Fruit fly (Drosophila melanogaster) whole organism, embryonic: Measurements from ENCODE around the gene Acf.

Experiments
- Atf3 ChIP-seq: fragments of 200-800 bp; sonication (Bioruptor generic); optimal IDR thresholded peaks from 3 replicates; lab custom pipeline; 2016; ENCODE audit warnings: missing biosample characterization, missing genetic modification characterization
- B-H2 ChIP-seq: fragments of 200-800 bp; sonication (Bioruptor generic); optimal IDR thresholded peaks from 2 replicates; lab custom pipeline; 2018; ENCODE audit warnings: missing biosample characterization, mild to moderate bottlenecking, missing genetic modification characterization
- BEAF-32 ChIP-seq: fragments of 200-800 bp; sonication (Bioruptor generic); optimal IDR thresholded peaks from 3 replicates; lab custom pipeline; 2017; ENCODE audit warnings: missing biosample characterization, missing genetic modification characterization, mild to moderate bottlenecking, moderate library complexity, missing genetic modification reagents
- CG10431 ChIP-seq: fragments of 200-800 bp; sonication (Bioruptor generic); optimal IDR thresholded peaks from 3 replicates; lab custom pipeline; 2018; ENCODE audit warnings: missing biosample characterization, mild to moderate bottlenecking, missing genetic modification characterization
- CG11695 ChIP-seq: fragments of 200-800 bp; sonication (Bioruptor generic); IDR thresholded peaks from 3 replicates; pipeline ENCODE4 v1.3.6; 2022; ENCODE audit warnings: missing biosample characterization, missing genetic modification characterization
- CG11696 ChIP-seq: fragments of 200-800 bp; sonication (Bioruptor generic); IDR thresholded peaks from 2 replicates; pipeline ENCODE4 v1.3.6; 2022; ENCODE audit warnings: missing biosample characterization, missing genetic modification characterization
- CG12071 ChIP-seq: fragments of 200-800 bp; sonication (Bioruptor generic); optimal IDR thresholded peaks from 3 replicates; lab custom pipeline; 2018; ENCODE audit warnings: missing biosample characterization, mild to moderate bottlenecking, missing genetic modification characterization
- CG13775 ChIP-seq: fragments of 200-800 bp; sonication (Bioruptor generic); optimal IDR thresholded peaks from 3 replicates; lab custom pipeline; 2017; ENCODE audit warnings: missing biosample characterization, mild to moderate bottlenecking, missing genetic modification characterization
- CG1602 ChIP-seq: fragments of 200-800 bp; sonication (Bioruptor generic); optimal IDR thresholded peaks from 3 replicates; lab custom pipeline; 2016; ENCODE audit warnings: missing biosample characterization, missing genetic modification characterization
- CG18011 ChIP-seq: fragments of 200-800 bp; sonication (Bioruptor generic); optimal IDR thresholded peaks from 2 replicates; lab custom pipeline; 2017; ENCODE audit warnings: missing biosample characterization, missing genetic modification characterization, mild to moderate bottlenecking, moderate library complexity, missing genotype
- CG18262 ChIP-seq: fragments of 200-800 bp; optimal IDR thresholded peaks from 3 replicates; lab custom pipeline; 2019; ENCODE audit warnings: missing biosample characterization, mild to moderate bottlenecking, missing genetic modification characterization, moderate library complexity
- CG18764 ChIP-seq: fragments of 200-800 bp; sonication (Bioruptor generic); optimal IDR thresholded peaks from 3 replicates; lab custom pipeline; 2016; ENCODE audit warnings: missing biosample characterization, missing genetic modification characterization
- CG31224 ChIP-seq: fragments of 200-800 bp; sonication (Bioruptor generic); IDR thresholded peaks from 2 replicates; pipeline ENCODE4 v1.3.6; 2022; ENCODE audit warnings: missing biosample characterization, missing genetic modification characterization
- CG3995 ChIP-seq: fragments of 200-800 bp; sonication (Bioruptor generic); optimal IDR thresholded peaks from 3 replicates; lab custom pipeline; 2016; ENCODE audit warnings: missing biosample characterization, missing genetic modification characterization
- CG4404 ChIP-seq: fragments of 200-800 bp; sonication (Bioruptor generic); IDR thresholded peaks from 2 replicates; pipeline ENCODE4 v1.3.6; 2022; ENCODE audit warnings: missing biosample characterization, missing genetic modification characterization
- CG6813 ChIP-seq: fragments of 200-800 bp; sonication (Bioruptor generic); optimal IDR thresholded peaks from 2 replicates; lab custom pipeline; 2017; ENCODE audit warnings: missing biosample characterization, missing genetic modification characterization, mild to moderate bottlenecking, moderate library complexity, missing genetic modification reagents
- CG8290 ChIP-seq, 3 experiments: fragments of 200-800 bp; sonication (Bioruptor generic); optimal IDR thresholded peaks; 2 replicates each; lab custom pipeline; 2016 to 2019; ENCODE audit warnings: missing biosample characterization in 3 of 3, missing genetic modification characterization in 3 of 3, mild to moderate bottlenecking in 2 of 3, moderate library complexity in 1 of 3
- CG8388 ChIP-seq: fragments of 200-800 bp; sonication (Bioruptor generic); optimal IDR thresholded peaks from 2 replicates; lab custom pipeline; 2019; ENCODE audit warnings: missing biosample characterization, mild to moderate bottlenecking, missing genetic modification characterization, moderate library complexity
- CG9932 ChIP-seq: fragments of 200-800 bp; sonication (Bioruptor generic); IDR thresholded peaks from 2 replicates; pipeline ENCODE4 v1.3.6; 2022; ENCODE audit warnings: missing biosample characterization, missing genetic modification characterization
- CTCF ChIP-seq: fragments of 200-800 bp; sonication (Bioruptor generic); optimal IDR thresholded peaks from 2 replicates; lab custom pipeline; 2017; ENCODE audit warnings: missing biosample characterization, mild to moderate bottlenecking, missing genetic modification characterization, moderate library complexity
- Camta ChIP-seq: fragments of 200-800 bp; sonication (Bioruptor generic); optimal IDR thresholded peaks from 2 replicates; lab custom pipeline; 2016; ENCODE audit warnings: missing biosample characterization, missing genetic modification characterization
- D ChIP-seq, 2 experiments: fragments of 200-800 bp in 1 of 2; fragments of >200 bp in 1 of 2; sonication (Bioruptor generic) in 1 of 2; optimal IDR thresholded peaks; 2 replicates in 1 of 2; 3 replicates in 1 of 2; lab custom pipeline; 2017; ENCODE audit warnings: mild to moderate bottlenecking in 1 of 2, missing biosample characterization in 1 of 2, missing genetic modification characterization in 1 of 2, missing genetic modification reagents in 1 of 2
- Dek ChIP-seq: fragments of 200-800 bp; sonication (Bioruptor generic); optimal IDR thresholded peaks from 3 replicates; lab custom pipeline; 2019; ENCODE audit warnings: missing biosample characterization, mild to moderate bottlenecking, missing genetic modification characterization, moderate library complexity
- Doc3 ChIP-seq: fragments of 200-800 bp; sonication (Bioruptor generic); IDR thresholded peaks from 3 replicates; pipeline ENCODE4 v1.3.6; 2022; ENCODE audit warnings: missing biosample characterization, missing genetic modification characterization; ENCODE audit not compliant: partially characterized antibody
- H2.0 ChIP-seq: fragments of 200-800 bp; sonication (Bioruptor generic); IDR thresholded peaks from 2 replicates; pipeline ENCODE4 v1.3.6; 2022; ENCODE audit warnings: missing biosample characterization, missing genetic modification characterization
- HHEX ChIP-seq: fragments of 200-800 bp; sonication (Bioruptor generic); optimal IDR thresholded peaks from 3 replicates; lab custom pipeline; 2017; ENCODE audit warnings: missing biosample characterization, mild to moderate bottlenecking, missing genetic modification characterization, missing genetic modification reagents
- HLH3B ChIP-seq: fragments of 200-800 bp; sonication (Bioruptor generic); IDR thresholded peaks from 2 replicates; pipeline ENCODE4 v1.3.6; 2022; ENCODE audit warnings: missing biosample characterization, missing genetic modification characterization
- Jarid2 ChIP-seq: fragments of 200-800 bp; sonication (Bioruptor generic); optimal IDR thresholded peaks from 3 replicates; lab custom pipeline; 2017; ENCODE audit warnings: mild to moderate bottlenecking, missing biosample characterization, missing genetic modification reagents, missing genetic modification characterization
- Mes4 ChIP-seq: fragments of 200-800 bp; sonication (Bioruptor generic); optimal IDR thresholded peaks from 2 replicates; lab custom pipeline; 2016; ENCODE audit warnings: missing biosample characterization, missing genetic modification characterization
- Ptx1 ChIP-seq: fragments of 200-800 bp; sonication (Bioruptor generic); IDR thresholded peaks from 2 replicates; pipeline ENCODE4 v1.3.6; 2022; ENCODE audit warnings: missing biosample characterization, missing genetic modification characterization
- Xbp1 ChIP-seq: fragments of 200-800 bp; sonication (Bioruptor generic); optimal IDR thresholded peaks from 3 replicates; lab custom pipeline; 2016; ENCODE audit warnings: missing biosample characterization, mild to moderate bottlenecking, missing genetic modification characterization
- az2 ChIP-seq: fragments of 200-800 bp; sonication (Bioruptor generic); optimal IDR thresholded peaks from 3 replicates; lab custom pipeline; 2016; ENCODE audit warnings: missing biosample characterization, missing genetic modification characterization
- bcd ChIP-seq: fragments of 200-800 bp; sonication (Bioruptor generic); optimal IDR thresholded peaks from 2 replicates; lab custom pipeline; 2017; ENCODE audit warnings: missing biosample characterization, mild to moderate bottlenecking, missing genetic modification characterization
- cato ChIP-seq: fragments of 200-800 bp; sonication (Bioruptor generic); optimal IDR thresholded peaks from 2 replicates; lab custom pipeline; 2016; ENCODE audit warnings: missing biosample characterization, missing genetic modification characterization, borderline replicate concordance
- disco-r ChIP-seq: fragments of 200-800 bp; sonication (Bioruptor generic); optimal IDR thresholded peaks from 2 replicates; lab custom pipeline; 2016; ENCODE audit warnings: missing biosample characterization, missing genetic modification characterization
- eyg ChIP-seq: fragments of 200-800 bp; sonication (Bioruptor generic); optimal IDR thresholded peaks from 3 replicates; lab custom pipeline; 2016; ENCODE audit warnings: missing biosample characterization, missing genetic modification characterization
- nmo ChIP-seq: fragments of 200-800 bp; sonication (Bioruptor generic); optimal IDR thresholded peaks from 2 replicates; lab custom pipeline; 2018; ENCODE audit warnings: missing biosample characterization, mild to moderate bottlenecking, missing genetic modification characterization, moderate library complexity
- pan ChIP-seq, 4 experiments: fragments of >200 bp in 3 of 4; fragments of 200-800 bp in 1 of 4; sonication (Bioruptor generic) in 1 of 4; optimal IDR thresholded peaks in 3 of 4; IDR thresholded peaks in 1 of 4; 2 replicates each; pipeline versions ENCODE4 v1.3.6 to Lab custom; 2017 to 2022; ENCODE audit warnings: missing biosample characterization in 2 of 4, missing genetic modification characterization in 2 of 4, mixed read lengths in 1 of 4
- phol ChIP-seq: fragments of 200-800 bp; sonication (Bioruptor generic); optimal IDR thresholded peaks from 3 replicates; lab custom pipeline; 2018; ENCODE audit warnings: missing biosample characterization, mild to moderate bottlenecking, missing genetic modification characterization, moderate library complexity
- sc ChIP-seq, 3 experiments: fragments of >200 bp in 2 of 3; fragments of 200-800 bp in 1 of 3; sonication (Bioruptor generic) in 1 of 3; optimal IDR thresholded peaks; 2 replicates in 2 of 3; 3 replicates in 1 of 3; lab custom pipeline; 2017; ENCODE audit warnings: mild to moderate bottlenecking in 1 of 3, missing biosample characterization in 1 of 3, missing genetic modification characterization in 1 of 3, missing genetic modification reagents in 1 of 3
- slou ChIP-seq: fragments of 200-800 bp; sonication (Bioruptor generic); optimal IDR thresholded peaks from 3 replicates; lab custom pipeline; 2016; ENCODE audit warnings: missing biosample characterization, missing genetic modification characterization
- tap ChIP-seq: fragments of 200-800 bp; optimal IDR thresholded peaks from 3 replicates; lab custom pipeline; 2019; ENCODE audit warnings: missing biosample characterization, mild to moderate bottlenecking, missing genetic modification characterization, moderate library complexity
- tll ChIP-seq, 2 experiments: fragments of 200-800 bp in 1 of 2; fragments of >200 bp in 1 of 2; sonication (Bioruptor generic) in 1 of 2; optimal IDR thresholded peaks; 2 replicates each; lab custom pipeline; 2017 to 2019; ENCODE audit warnings: missing biosample characterization in 2 of 2, missing genetic modification characterization in 2 of 2, mild to moderate bottlenecking in 1 of 2, moderate library complexity in 1 of 2
- toy ChIP-seq: fragments of 200-800 bp; sonication (Bioruptor generic); IDR thresholded peaks from 2 replicates; pipeline ENCODE4 v1.3.6; 2022; ENCODE audit warnings: missing biosample characterization, missing genetic modification characterization
- trem ChIP-seq: fragments of 200-800 bp; optimal IDR thresholded peaks from 3 replicates; lab custom pipeline; 2019; ENCODE audit warnings: missing biosample characterization, mild to moderate bottlenecking, missing genetic modification characterization, moderate library complexity

The Acf gene

dm6 chr3R:31794457-31794856, 676 bp downstream of the Acf start (continued):
- no peak for TF ChIP-seq Jarid2 (GFP tag; lab: Kevin White, UChicago)
- no peak for TF ChIP-seq CG18011 (GFP tag; lab: Kevin White, UChicago)

DNA sequence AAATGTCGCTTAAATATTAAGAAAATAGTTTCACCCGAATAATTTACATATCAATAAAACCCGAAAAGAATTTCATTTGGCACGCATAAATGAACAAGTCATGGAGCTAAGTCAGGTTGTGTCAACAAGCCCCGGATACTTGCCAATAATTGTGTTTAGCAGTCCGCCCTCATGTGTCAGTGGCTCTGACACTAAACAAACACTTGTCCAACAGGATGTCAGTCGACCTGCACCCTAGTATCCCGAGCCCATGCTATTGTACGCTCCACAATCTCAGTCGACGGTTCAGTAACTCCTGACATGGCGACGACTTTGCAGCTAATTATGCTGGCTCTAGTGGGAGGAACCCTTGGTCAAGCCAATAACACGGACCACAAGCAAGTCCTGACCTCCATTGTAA, 6.9 kb downstream of the Acf start, which contains the start of gene Ir100a:
Gene Ir100a (plus strand): TSS at position 301 of the 400 bp plus-strand sequence.
- TF ChIP-seq disco-r (GFP tag; lab: Kevin White, UChicago) = no peak
- TF ChIP-seq Dek (tag; lab: Kevin White, UChicago) = no peak
- TF ChIP-seq CG18764 (GFP tag; lab: Kevin White, UChicago) = no peak
- TF ChIP-seq az2 (GFP tag; lab: Kevin White, UChicago) = no peak
- TF ChIP-seq B-H2 = no peak
- TF ChIP-seq HHEX (GFP tag; lab: Kevin White, UChicago) = no peak
- no peak for TF ChIP-seq CG11696
- TF ChIP-seq toy = no peak
- TF ChIP-seq bcd (GFP tag; lab: Kevin White, UChicago) = no peak
- no peak for TF ChIP-seq Atf3 (GFP tag; lab: Kevin White, UChicago)
- TF ChIP-seq phol (tag; lab: Kevin White, UChicago) = no peak
- TF ChIP-seq tll (GFP tag; optimal IDR thresholded peaks at IDR 0.05; lab: Kevin White, UChicago) = no peak
- no peak for TF ChIP-seq CTCF (GFP tag; lab: Kevin White, UChicago)
- no peak for TF ChIP-seq CG12071
- no peak for TF ChIP-seq cato (GFP tag; lab: Kevin White, UChicago)
- TF ChIP-seq CG6813 = no peak
- TF ChIP-seq CG11695 (GFP tag; lab: Robert Waterston, UW) = no peak
- no peak for TF ChIP-seq sc (optimal IDR thresholded peaks at IDR 0.05; lab: Kevin White, UChicago)
- no peak for TF ChIP-seq sc (GFP tag; optimal IDR thresholded peaks at IDR 0.05; lab: Kevin White, UChicago)

DNA sequence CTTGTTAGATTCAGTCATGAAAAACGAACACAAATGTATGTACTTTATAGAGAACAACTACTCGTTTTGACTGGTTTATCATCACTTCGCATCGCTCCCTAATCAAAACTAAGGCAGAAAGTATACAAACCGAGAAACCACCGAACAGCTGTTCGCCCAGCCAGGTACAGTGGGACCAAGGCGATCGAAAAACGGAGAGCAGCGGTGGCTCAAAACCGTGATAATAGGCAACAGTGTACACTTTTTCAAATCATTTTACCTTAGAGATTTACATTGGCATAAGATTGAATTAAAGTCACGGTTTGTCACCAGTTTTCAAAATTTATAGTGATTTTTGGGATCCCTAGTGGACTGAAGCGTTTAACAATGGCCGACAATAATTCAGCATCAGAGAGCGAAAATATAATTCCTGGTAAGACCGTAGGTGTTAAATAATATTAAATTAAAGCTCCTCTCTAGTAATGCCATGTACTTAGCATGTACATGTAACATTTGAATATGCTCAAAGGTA, 11.5 kb downstream of the Acf start, which contains the start of the genes CG42233 and CG1971:
Gene CG42233 (minus strand): TSS at position 51 of the 511 bp plus-strand sequence.
Gene CG1971 (plus strand): TSS at position 241 of the 511 bp plus-strand sequence.
- TF ChIP-seq CG18011 (GFP tag; lab: Kevin White, UChicago) (no peak), CG10431 (GFP tag; lab: Kevin White, UChicago) (peak; percentile 54), Ptx1 (GFP tag; lab: Robert Waterston, UW) (peak; percentile 53), CG9932 (GFP tag; lab: Robert Waterston, UW) (0 out of 2 replicates have a peak, but pooled peaks have one; percentile 31), D (optimal IDR thresholded peaks at IDR 0.05; lab: Kevin White, UChicago) (no peak), D (GFP tag; optimal IDR thresholded peaks at IDR 0.05; lab: Kevin White, UChicago) (no peak), CG13775 (GFP tag; lab: Kevin White, UChicago) (peak; percentile 26), trem (tag; lab: Kevin White, UChicago) (peak; percentile 2), Doc3 (GFP tag; lab: Robert Waterston, UW) (0 out of 3 replicates have a peak, but pooled peaks have one; percentile 21), tap (no peak), pan (optimal IDR thresholded peaks at IDR 0.05; lab: Kevin White, UChicago) (no peak), pan (GFP tag; optimal IDR thresholded peaks at IDR 0.05 in 1 of 2, IDR thresholded peaks at IDR 0.05 in 1 of 2) (peak in 1 of 2 experiments; percentile 44), H2.0 (GFP tag; lab: Robert Waterston, UW) (no peak), slou (GFP tag; lab: Kevin White, UChicago) (no peak), Camta (GFP tag; lab: Kevin White, UChicago) (no peak), Mes4 (no peak), CG4404 (GFP tag; lab: Robert Waterston, UW) (no peak), CG8388 (GFP tag; lab: Kevin White, UChicago) (peak; percentile 34), HLH3B (0 out of 2 replicates have a peak, but pooled peaks have one; percentile 8), Xbp1 (GFP tag; lab: Kevin White, UChicago) (peak; percentile 24), CG18262 (tag; lab: Kevin White, UChicago) (no peak), nmo (GFP tag; lab: Kevin White, UChicago) (peak; percentile 41), CG1602 (GFP tag; lab: Kevin White, UChicago) (no peak), eyg (GFP tag; lab: Kevin White, UChicago) (no peak), bcd (GFP tag; lab: Kevin White, UChicago) (no peak), CG8290 (GFP tag; optimal IDR thresholded peaks at IDR 0.05; lab: Kevin White, UChicago) (no peak), CG8290 (tag; optimal IDR thresholded peaks at IDR 0.05; lab: Kevin White, UChicago) (no peak), CG31224 (no peak), BEAF-32 (peak; percentile 16), CG3995 (GFP tag; lab: Kevin White, UChicago) (peak; percentile 87)
